Fruit fly (Drosophila melanogaster): Measurements from ENCODE around the gene CG11927.

The CG11927 gene

DNA sequence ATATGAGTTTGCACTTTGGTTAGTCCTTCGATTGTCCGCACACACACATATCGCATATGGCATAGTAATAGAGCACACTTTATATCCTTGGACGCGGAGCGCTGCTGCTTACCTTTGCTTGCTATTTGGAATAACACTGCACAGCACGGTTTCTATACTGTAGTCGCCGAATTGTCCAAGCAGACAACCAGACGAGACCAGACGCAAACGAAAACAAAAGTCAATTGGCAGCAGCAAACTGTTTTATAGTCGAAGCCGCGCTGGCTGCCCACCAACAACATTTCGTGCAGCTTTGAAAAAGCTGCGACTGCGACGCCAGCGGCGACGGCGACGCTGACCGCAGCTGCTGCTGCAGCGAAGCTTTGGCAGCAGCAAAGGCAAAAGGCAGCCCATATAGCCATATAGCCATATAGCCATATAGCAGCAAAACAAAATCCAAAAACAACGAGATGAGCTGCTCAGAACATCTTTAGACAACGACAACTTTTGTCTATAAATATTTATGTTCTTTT is 45.8 kb upstream of the CG11927 start, which contains the start of gene slf:
Gene slf (minus strand): TSS at position 219 of the 512 bp plus-strand sequence.
- peak; percentile 1 for TF ChIP-seq ftz-f1 (GFP tag; optimal IDR thresholded peaks at IDR 0.05)
- no peak for TF ChIP-seq Sin3A (optimal IDR thresholded peaks at IDR 0.05)
- peak; percentile 10; the same call in 1 of the 2 replicates for TF ChIP-seq inv (GFP tag; IDR thresholded peaks at IDR 0.05; ENCODE audit: partially characterized antibody)
- no peak for TF ChIP-seq CG5953 (GFP tag; IDR thresholded peaks at IDR 0.05)
- TF ChIP-seq Jarid2 (GFP tag; optimal IDR thresholded peaks at IDR 0.05) = peak; percentile 18
- TF ChIP-seq chinmo (GFP tag; IDR thresholded peaks at IDR 0.05; ENCODE audit: partially characterized antibody) = peak; percentile 93
- 0 out of 3 replicates have a peak, but pooled peaks have one; percentile 7 for TF ChIP-seq Dbx (GFP tag; IDR thresholded peaks at IDR 0.05)
- peak; percentile 82 for TF ChIP-seq Med (GFP tag)
- peak; percentile 93 for TF ChIP-seq Blimp-1 (GFP tag; optimal IDR thresholded peaks at IDR 0.05)
- no peak for TF ChIP-seq luna (GFP tag; optimal IDR thresholded peaks at IDR 0.05)
- TF ChIP-seq Adf1 (GFP tag; IDR thresholded peaks at IDR 0.05) = peak; percentile 92
- no peak for TF ChIP-seq CG11695 (GFP tag; IDR thresholded peaks at IDR 0.05)
- peak; percentile 17 for TF ChIP-seq lilli (GFP tag; optimal IDR thresholded peaks at IDR 0.05)
- TF ChIP-seq ci (GFP tag; IDR thresholded peaks at IDR 0.05) = 0 out of 3 replicates have a peak, but pooled peaks have one; percentile 22
- 0 out of 2 replicates have a peak, but pooled peaks have one; percentile 16 for TF ChIP-seq vvl (GFP tag; IDR thresholded peaks at IDR 0.05)
- peak; percentile 84 for TF ChIP-seq CG13894 (tag; optimal IDR thresholded peaks at IDR 0.05)

DNA sequence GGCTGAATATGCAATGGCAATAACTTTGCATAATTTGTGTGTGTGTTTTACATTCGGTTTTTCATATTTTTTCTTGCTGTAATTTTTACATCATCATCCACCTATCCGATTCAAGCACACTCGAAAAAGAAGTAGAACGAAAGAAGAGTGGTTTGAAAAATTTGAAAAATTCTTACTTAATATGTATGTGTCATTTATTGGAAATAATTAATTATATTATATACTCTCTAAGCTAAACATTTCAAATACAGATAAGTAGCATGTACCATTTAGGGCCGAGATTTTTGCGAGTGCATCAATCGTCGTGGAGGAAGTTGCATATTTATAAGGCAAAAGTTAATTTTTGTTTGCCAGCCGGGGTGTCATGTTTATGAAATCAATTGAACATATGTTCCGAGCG is 41.5 kb upstream of the CG11927 start:
- TF ChIP-seq Oli (tag; optimal IDR thresholded peaks at IDR 0.05) = peak; percentile 43
- peak; percentile 73 for TF ChIP-seq CG11504 (tag; optimal IDR thresholded peaks at IDR 0.05)
- no peak for TF ChIP-seq Asciz (GFP tag; optimal IDR thresholded peaks at IDR 0.05)
- peak; percentile 33; the same call in 1 of the 2 replicates for TF ChIP-seq sisA (GFP tag; IDR thresholded peaks at IDR 0.05)
- TF ChIP-seq run (tag; optimal IDR thresholded peaks at IDR 0.05) = no peak
- TF ChIP-seq CG14050 (GFP tag; IDR thresholded peaks at IDR 0.05) = peak; percentile 51; the same call in 2 of the 3 replicates
- no peak for TF ChIP-seq Ravus (GFP tag; IDR thresholded peaks at IDR 0.05)
- no peak for TF ChIP-seq HmgD (GFP tag; optimal IDR thresholded peaks at IDR 0.05)
- no peak for TF ChIP-seq shn (GFP tag; optimal IDR thresholded peaks at IDR 0.05)
- no peak for TF ChIP-seq gfzf (GFP tag; optimal IDR thresholded peaks at IDR 0.05)
- no peak for TF ChIP-seq ato (GFP tag; IDR thresholded peaks at IDR 0.05; ENCODE audit: partially characterized antibody)
- no peak for TF ChIP-seq schlank (tag; optimal IDR thresholded peaks at IDR 0.05)
- no peak for TF ChIP-seq sc (optimal IDR thresholded peaks at IDR 0.05)
- TF ChIP-seq sc (GFP tag; optimal IDR thresholded peaks at IDR 0.05) = no peak
- no peak for TF ChIP-seq jumu (GFP tag; optimal IDR thresholded peaks at IDR 0.05)
- TF ChIP-seq tll (GFP tag; optimal IDR thresholded peaks at IDR 0.05) = no peak
- no peak for TF ChIP-seq lov (optimal IDR thresholded peaks at IDR 0.05)
- no peak for TF ChIP-seq lov (GFP tag; IDR thresholded peaks at IDR 0.05)
- no peak for TF ChIP-seq CG31388 (GFP tag; optimal IDR thresholded peaks at IDR 0.05)
- TF ChIP-seq CG34376 (GFP tag; optimal IDR thresholded peaks at IDR 0.05) = no peak
- 0 out of 2 replicates have a peak, but pooled peaks have one; percentile 29 for TF ChIP-seq ap (GFP tag; IDR thresholded peaks at IDR 0.05)
- TF ChIP-seq Xbp1 (GFP tag; optimal IDR thresholded peaks at IDR 0.05) = peak; percentile 15
- TF ChIP-seq Taf1 (GFP tag; IDR thresholded peaks at IDR 0.05) = no peak
- TF ChIP-seq fd3F (GFP tag; optimal IDR thresholded peaks at IDR 0.05) = peak; percentile 20
- 0 out of 2 replicates have a peak, but pooled peaks have one; percentile 9 for TF ChIP-seq CG14667 (GFP tag; IDR thresholded peaks at IDR 0.05)
- TF ChIP-seq CG11695 (GFP tag; IDR thresholded peaks at IDR 0.05) = peak; percentile 43; the same call in 1 of the 3 replicates
- TF ChIP-seq Dip2 (GFP tag; IDR thresholded peaks at IDR 0.05) = no peak
- TF ChIP-seq h (optimal IDR thresholded peaks at IDR 0.05) = no peak
- TF ChIP-seq ro (GFP tag; IDR thresholded peaks at IDR 0.05) = no peak
- peak; percentile 14 for TF ChIP-seq CG30403 (GFP tag; optimal IDR thresholded peaks at IDR 0.05)
- TF ChIP-seq ewg (GFP tag; optimal IDR thresholded peaks at IDR 0.05) = no peak
- TF ChIP-seq sqz (GFP tag; optimal IDR thresholded peaks at IDR 0.05) = no peak
- TF ChIP-seq mld (GFP tag; IDR thresholded peaks at IDR 0.05; ENCODE audit: partially characterized antibody) = no peak
- TF ChIP-seq bigmax (GFP tag; optimal IDR thresholded peaks at IDR 0.05) = no peak
- peak in 1 of 2 experiments; percentile 11 for TF ChIP-seq Eip74EF (GFP tag; optimal IDR thresholded peaks at IDR 0.05)
